Worm (Caenorhabditis elegans): ENCODE measurements around the gene srg-9.
A peak's percentile ranks its signal among the peaks of the same experiment; 100 is the strongest.

Gene srg-9

DNA sequence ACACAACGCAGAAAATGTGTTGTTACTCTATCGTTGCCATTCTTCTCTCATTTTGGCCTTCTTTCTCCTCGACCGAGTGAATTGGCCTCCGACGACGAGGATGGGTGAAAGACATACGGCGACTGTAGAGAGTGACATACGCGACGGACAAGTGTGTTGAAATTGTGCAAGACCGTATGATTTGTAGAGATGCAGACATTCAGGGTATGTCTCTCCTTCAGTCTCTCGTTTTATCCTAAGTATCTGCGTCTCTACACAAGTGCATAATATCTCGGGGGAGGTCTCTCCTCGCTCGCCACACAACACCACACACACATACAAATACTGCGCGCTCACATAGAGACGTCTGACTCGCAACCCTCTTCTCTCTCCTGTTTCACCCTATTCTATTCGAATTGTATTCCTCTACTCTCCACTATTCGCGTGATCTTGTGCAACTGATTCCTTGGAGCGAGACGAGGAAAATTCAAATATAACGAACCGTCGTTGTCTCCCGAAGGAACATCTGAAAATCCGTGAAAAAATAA, 23.6 kb upstream of the srg-9 start, which contains the start of gene hmg-1.2 (continued):
- peak; percentile 94 for TF ChIP-seq lin-14 (GFP tag; optimal IDR thresholded peaks at IDR 0.05)
- TF ChIP-seq hlh-4 (tag; optimal IDR thresholded peaks at IDR 0.05): no peak
- no peak for TF ChIP-seq nhr-237 (tag; optimal IDR thresholded peaks at IDR 0.05)
- no peak for TF ChIP-seq nhr-84 (tag; optimal IDR thresholded peaks at IDR 0.05)
- TF ChIP-seq xbp-1 (tag; optimal IDR thresholded peaks at IDR 0.05): peak; percentile 77
- TF ChIP-seq sup-37 (GFP tag; optimal IDR thresholded peaks at IDR 0.05): peak; percentile 46
- TF ChIP-seq fkh-8 (tag; optimal IDR thresholded peaks at IDR 0.05): peak; percentile 85
- TF ChIP-seq aly-2 (tag; optimal IDR thresholded peaks at IDR 0.05): peak; percentile 59
- peak; percentile 40 for TF ChIP-seq blmp-1 (tag; optimal IDR thresholded peaks at IDR 0.05)
- TF ChIP-seq zip-4 (GFP tag; optimal IDR thresholded peaks at IDR 0.05): peak; percentile 61
- TF ChIP-seq unc-30 (tag; optimal IDR thresholded peaks at IDR 0.05): no peak
- no peak for TF ChIP-seq ets-5 (GFP tag; IDR thresholded peaks at IDR 0.05)
- no peak for TF ChIP-seq unc-98 (GFP tag; IDR thresholded peaks at IDR 0.05)
- TF ChIP-seq vab-15 (tag; optimal IDR thresholded peaks at IDR 0.05): no peak
- TF ChIP-seq lin-39 (tag; optimal IDR thresholded peaks at IDR 0.05): no peak
- TF ChIP-seq efl-3 (GFP tag; optimal IDR thresholded peaks at IDR 0.05): no peak
- TF ChIP-seq hlh-17 (GFP tag; optimal IDR thresholded peaks at IDR 0.05; ENCODE audit: borderline replicate concordance): no peak
- peak; percentile 30 for TF ChIP-seq egl-13 (tag; optimal IDR thresholded peaks at IDR 0.05)
- peak; percentile 74 to 79 for TF ChIP-seq lin-35 (GFP tag; optimal IDR thresholded peaks at IDR 0.05)
- TF ChIP-seq nhr-71 (tag; optimal IDR thresholded peaks at IDR 0.05): peak; percentile 94
- TF ChIP-seq pax-3 (tag; optimal IDR thresholded peaks at IDR 0.05): peak; percentile 10
- TF ChIP-seq nhr-77 (tag; optimal IDR thresholded peaks at IDR 0.05): peak; percentile 68
- no peak for TF ChIP-seq tlp-1 (tag; optimal IDR thresholded peaks at IDR 0.05)
- TF ChIP-seq mdl-1 (tag; optimal IDR thresholded peaks at IDR 0.05): peak in 1 of 2 experiments; percentile 83
- TF ChIP-seq nhr-47 (tag; optimal IDR thresholded peaks at IDR 0.05): peak; percentile 83
- no peak for TF ChIP-seq Y116A8C.19 (tag; optimal IDR thresholded peaks at IDR 0.05; ENCODE audit: borderline replicate concordance)
- peak; percentile 25 for TF ChIP-seq lin-15B (tag; optimal IDR thresholded peaks at IDR 0.05)
- TF ChIP-seq mef-2 (tag; optimal IDR thresholded peaks at IDR 0.05): peak; percentile 28
- peak; percentile 71; the same call in 1 of the 2 replicates for TF ChIP-seq ceh-88 (GFP tag; IDR thresholded peaks at IDR 0.05)
- peak; percentile 58 for TF ChIP-seq lir-3 (tag; optimal IDR thresholded peaks at IDR 0.05; ENCODE audit: poor library complexity)
- TF ChIP-seq efl-1 (optimal IDR thresholded peaks at IDR 0.05): peak; percentile 86 to 98
- TF ChIP-seq efl-1 (GFP tag; optimal IDR thresholded peaks at IDR 0.05 in 1 of 2): peak; percentile 50 to 96
- TF ChIP-seq lsy-2 (tag; optimal IDR thresholded peaks at IDR 0.05): peak; percentile 79 to 81
- no peak for TF ChIP-seq pqm-1 (tag; optimal IDR thresholded peaks at IDR 0.05)
- peak; percentile 24 for TF ChIP-seq ceh-90 (tag; optimal IDR thresholded peaks at IDR 0.05)
- TF ChIP-seq ceh-8 (GFP tag; optimal IDR thresholded peaks at IDR 0.05): peak; percentile 66
- TF ChIP-seq zag-1 (tag; optimal IDR thresholded peaks at IDR 0.05): no peak
- no peak for TF ChIP-seq F16B12.6 (tag; optimal IDR thresholded peaks at IDR 0.05)
- TF ChIP-seq nhr-11 (tag; optimal IDR thresholded peaks at IDR 0.05): peak; percentile 57
- TF ChIP-seq ceh-82 (tag; optimal IDR thresholded peaks at IDR 0.05): peak; percentile 50 to 84 (median 62)
- no peak for TF ChIP-seq C34B4.2 (tag; optimal IDR thresholded peaks at IDR 0.05)
- TF ChIP-seq ztf-4 (tag; optimal IDR thresholded peaks at IDR 0.05): peak; percentile 77
- TF ChIP-seq nhr-12 (tag; optimal IDR thresholded peaks at IDR 0.05): no peak
- TF ChIP-seq sox-4 (tag; optimal IDR thresholded peaks at IDR 0.05): no peak
- no peak for TF ChIP-seq aha-1 (tag; optimal IDR thresholded peaks at IDR 0.05)

Measured in whole organism, L1 larva.